Worm (Caenorhabditis elegans): Measurements from ENCODE around the gene gcy-22.

Gene gcy-22

ce11 chrV:20771702-20772101 is 53.2 kb downstream of the gcy-22 start:
- TF ChIP-seq hlh-17 (GFP tag; optimal IDR thresholded peaks at IDR 0.05; ENCODE audit: borderline replicate concordance) (no peak), lir-3 (tag; optimal IDR thresholded peaks at IDR 0.05; ENCODE audit: poor library complexity) (no peak), dpl-1 (GFP tag; optimal IDR thresholded peaks at IDR 0.05) (no peak), ceh-82 (tag; optimal IDR thresholded peaks at IDR 0.05) (no peak), lin-13 (GFP tag; optimal IDR thresholded peaks at IDR 0.05) (no peak), isw-1 (GFP tag; IDR thresholded peaks at IDR 0.05) (no peak), mep-1 (tag; optimal IDR thresholded peaks at IDR 0.05) (peak; percentile 2), snpc-4 (tag; optimal IDR thresholded peaks at IDR 0.05) (no peak), irx-1 (tag; optimal IDR thresholded peaks at IDR 0.05) (no peak), F16B12.6 (tag; optimal IDR thresholded peaks at IDR 0.05) (no peak), unc-130 (tag; optimal IDR thresholded peaks at IDR 0.05) (no peak), nhr-85 (tag) (peak; percentile 46), hlh-4 (tag; optimal IDR thresholded peaks at IDR 0.05) (no peak), fkh-10 (GFP tag; optimal IDR thresholded peaks at IDR 0.05) (no peak), fkh-4 (tag; optimal IDR thresholded peaks at IDR 0.05; ENCODE audit: borderline replicate concordance) (no peak), pqm-1 (tag; optimal IDR thresholded peaks at IDR 0.05) (no peak), alr-1 (tag; optimal IDR thresholded peaks at IDR 0.05; ENCODE audit: borderline replicate concordance) (no peak), sptf-1 (tag; optimal IDR thresholded peaks at IDR 0.05) (no peak), nhr-71 (tag; optimal IDR thresholded peaks at IDR 0.05) (peak; percentile 3), dsc-1 (tag; optimal IDR thresholded peaks at IDR 0.05) (no peak), nhr-237 (tag; optimal IDR thresholded peaks at IDR 0.05) (no peak), mdl-1 (tag; optimal IDR thresholded peaks at IDR 0.05) (no peak), lin-14 (GFP tag; optimal IDR thresholded peaks at IDR 0.05) (peak; percentile 56), unc-86 (tag; optimal IDR thresholded peaks at IDR 0.05) (no peak), ztf-4 (tag; optimal IDR thresholded peaks at IDR 0.05) (no peak), aly-2 (tag; optimal IDR thresholded peaks at IDR 0.05) (no peak), aha-1 (tag; optimal IDR thresholded peaks at IDR 0.05) (no peak), nhr-77 (tag; optimal IDR thresholded peaks at IDR 0.05) (no peak), lin-35 (GFP tag; optimal IDR thresholded peaks at IDR 0.05) (no peak), lsy-2 (tag; optimal IDR thresholded peaks at IDR 0.05) (no peak), swsn-7 (tag; optimal IDR thresholded peaks at IDR 0.05) (no peak), ztf-11 (tag; optimal IDR thresholded peaks at IDR 0.05) (no peak), tlp-1 (tag; optimal IDR thresholded peaks at IDR 0.05) (no peak), elt-3 (tag; optimal IDR thresholded peaks at IDR 0.05) (no peak), efl-3 (GFP tag; optimal IDR thresholded peaks at IDR 0.05) (no peak), nhr-84 (tag; optimal IDR thresholded peaks at IDR 0.05) (no peak), rnt-1 (tag; optimal IDR thresholded peaks at IDR 0.05) (peak; percentile 52), zag-1 (tag; optimal IDR thresholded peaks at IDR 0.05) (no peak), blmp-1 (tag; optimal IDR thresholded peaks at IDR 0.05) (peak; percentile 14)

ce11 chrV:20770846-20771245 is 54.0 kb downstream of the gcy-22 start:
- TF ChIP-seq ama-1 (optimal IDR thresholded peaks at IDR 0.05): no peak
- TF ChIP-seq lin-14 (GFP tag; optimal IDR thresholded peaks at IDR 0.05): peak; percentile 22
- no peak for TF ChIP-seq egl-27 (tag; optimal IDR thresholded peaks at IDR 0.05)
- peak; percentile 34 for TF ChIP-seq elt-2 (tag; optimal IDR thresholded peaks at IDR 0.05)
- no peak for TF ChIP-seq nhr-90 (tag; optimal IDR thresholded peaks at IDR 0.05; ENCODE audit: poor library complexity)
